Worm (Caenorhabditis elegans) whole organism, midembryonic: ENCODE measurements around the gene ascc-1.

Experiments used
- T22C8.4 ChIP-seq: fragments of 200-800 bp; sonication (Bioruptor generic); IDR thresholded peaks from 2 replicates; pipeline ENCODE4 v1.3.6; 2022; ENCODE audit warnings: missing genetic modification characterization, missing compliant biosample characterization
- cog-1 ChIP-seq: sonication (generic microtip); optimal IDR thresholded peaks from 2 replicates; lab custom pipeline; 2016; ENCODE audit warnings: missing genetic modification characterization, missing compliant biosample characterization
- tab-1 ChIP-seq: fragments of 200-800 bp; sonication (Bioruptor generic); IDR thresholded peaks from 2 replicates; pipeline ENCODE4 v1.3.6; 2022; ENCODE audit warnings: missing genetic modification characterization, missing compliant biosample characterization
- ztf-23 ChIP-seq: fragments of 200-800 bp; sonication (Bioruptor generic); IDR thresholded peaks from 2 replicates; pipeline ENCODE4 v1.3.6; 2022; ENCODE audit warnings: missing genetic modification reagents, missing genetic modification characterization, missing compliant biosample characterization
- ztf-29 ChIP-seq: fragments of 200-800 bp; sonication (Bioruptor generic); IDR thresholded peaks from 2 replicates; pipeline ENCODE4 v1.3.6; 2022; ENCODE audit warnings: missing genetic modification reagents, missing genetic modification characterization, missing compliant biosample characterization

ce11 chrII:29578-29977 lies 27.9 kb upstream of the ascc-1 start:
- TF ChIP-seq T22C8.4 (no peak), ztf-23 (GFP tag; lab: Robert Waterston, UW) (no peak), tab-1 (GFP tag; lab: Robert Waterston, UW) (no peak), ztf-29 (GFP tag; lab: Robert Waterston, UW) (no peak), cog-1 (tag; lab: Kevin White, UChicago) (no peak)
